Fruit fly (Drosophila melanogaster) whole organism, embryonic: ENCODE results near the gene Psa.
A peak's percentile ranks its signal among the peaks of the same experiment; 100 is the strongest.

Source experiments
- Awh ChIP-seq: fragments of 200-800 bp; sonication (Bioruptor generic); IDR thresholded peaks from 2 replicates; pipeline ENCODE4, ENCODE4 v1.3.6; 2022; ENCODE audit warnings: missing biosample characterization, missing genetic modification characterization
- B-H2 ChIP-seq: fragments of 200-800 bp; sonication (Bioruptor generic); optimal IDR thresholded peaks from 2 replicates; lab custom pipeline; 2018; ENCODE audit warnings: missing biosample characterization, mild to moderate bottlenecking, missing genetic modification characterization
- CG1024 ChIP-seq: fragments of 200-800 bp; sonication (Bioruptor generic); IDR thresholded peaks from 2 replicates; pipeline ENCODE4 v1.3.6; 2022; ENCODE audit warnings: missing biosample characterization, missing genetic modification characterization
- CG11247 ChIP-seq: fragments of 200-800 bp; sonication (Bioruptor generic); IDR thresholded peaks from 2 replicates; pipeline ENCODE4 v1.3.6; 2022; ENCODE audit warnings: missing biosample characterization, missing genetic modification characterization
- CG14710 ChIP-seq: fragments of 200-800 bp; sonication (Bioruptor generic); optimal IDR thresholded peaks from 3 replicates; lab custom pipeline; 2019; ENCODE audit warnings: missing biosample characterization, mild to moderate bottlenecking, missing genetic modification characterization, moderate library complexity
- CG15479 ChIP-seq: fragments of 200-800 bp; sonication (Bioruptor generic); optimal IDR thresholded peaks from 3 replicates; lab custom pipeline; 2019; ENCODE audit warnings: missing biosample characterization, mild to moderate bottlenecking, missing genetic modification characterization, moderate library complexity
- CG1647 ChIP-seq: fragments of 200-800 bp; sonication (Bioruptor generic); optimal IDR thresholded peaks from 3 replicates; lab custom pipeline; 2016; ENCODE audit warnings: missing biosample characterization, missing genetic modification characterization
- CG31224 ChIP-seq: fragments of 200-800 bp; sonication (Bioruptor generic); IDR thresholded peaks from 2 replicates; pipeline ENCODE4 v1.3.6; 2022; ENCODE audit warnings: missing biosample characterization, missing genetic modification characterization
- CG32767 ChIP-seq: fragments of 200-800 bp; sonication (Bioruptor generic); IDR thresholded peaks from 2 replicates; pipeline ENCODE4 v1.3.6; 2022; ENCODE audit warnings: missing biosample characterization, missing genetic modification characterization
- CG3407 ChIP-seq: fragments of 200-800 bp; sonication (Bioruptor generic); optimal IDR thresholded peaks from 2 replicates; lab custom pipeline; 2018; ENCODE audit warnings: missing biosample characterization, mild to moderate bottlenecking, missing genetic modification characterization
- CG4328 ChIP-seq: fragments of 200-800 bp; sonication (Bioruptor generic); optimal IDR thresholded peaks from 3 replicates; lab custom pipeline; 2017; ENCODE audit warnings: missing biosample characterization, missing genetic modification reagents, missing genetic modification characterization
- CG4617 ChIP-seq: fragments of 200-800 bp; sonication (Bioruptor generic); optimal IDR thresholded peaks from 3 replicates; lab custom pipeline; 2016; ENCODE audit warnings: missing biosample characterization, missing genetic modification characterization, borderline replicate concordance
- CG6689 ChIP-seq: fragments of 200-800 bp; sonication (Bioruptor generic); IDR thresholded peaks from 2 replicates; pipeline ENCODE4 v1.3.6; 2022; ENCODE audit warnings: missing biosample characterization, missing genetic modification characterization
- CG7372 ChIP-seq: fragments of 200-800 bp; sonication (Bioruptor generic); IDR thresholded peaks from 2 replicates; pipeline ENCODE4 v1.3.6; 2022; ENCODE audit warnings: missing biosample characterization, missing genetic modification characterization
- CrebB ChIP-seq: fragments of 200-800 bp; sonication (Bioruptor generic); optimal IDR thresholded peaks from 3 replicates; lab custom pipeline; 2018; ENCODE audit warnings: missing biosample characterization, mild to moderate bottlenecking, missing genetic modification characterization
- Doc3 ChIP-seq: fragments of 200-800 bp; sonication (Bioruptor generic); IDR thresholded peaks from 3 replicates; pipeline ENCODE4 v1.3.6; 2022; ENCODE audit warnings: missing biosample characterization, missing genetic modification characterization; ENCODE audit not compliant: partially characterized antibody
- HLH54F ChIP-seq: fragments of 200-800 bp; sonication (Bioruptor generic); optimal IDR thresholded peaks from 3 replicates; lab custom pipeline; 2016; ENCODE audit warnings: missing biosample characterization, missing genetic modification characterization
- NC2α ChIP-seq: fragments of 200-800 bp; sonication (Bioruptor generic); optimal IDR thresholded peaks from 2 replicates; lab custom pipeline; 2016; ENCODE audit warnings: missing biosample characterization, missing genetic modification characterization
- Neu2 ChIP-seq: fragments of 200-800 bp; sonication (Bioruptor generic); optimal IDR thresholded peaks from 3 replicates; lab custom pipeline; 2016; ENCODE audit warnings: missing biosample characterization, missing genetic modification characterization, borderline replicate concordance
- Oli ChIP-seq: fragments of 200-800 bp; sonication (Bioruptor generic); optimal IDR thresholded peaks from 2 replicates; lab custom pipeline; 2018; ENCODE audit warnings: missing biosample characterization, mild to moderate bottlenecking, missing genetic modification characterization, moderate library complexity
- Scr ChIP-seq: fragments of 200-800 bp; sonication (Bioruptor generic); IDR thresholded peaks from 2 replicates; pipeline ENCODE4 v1.3.6; 2022; ENCODE audit warnings: missing biosample characterization, missing genetic modification characterization; ENCODE audit not compliant: partially characterized antibody
- Side ChIP-seq: fragments of 200-800 bp; sonication (Bioruptor generic); optimal IDR thresholded peaks from 2 replicates; lab custom pipeline; 2016; ENCODE audit warnings: missing biosample characterization, missing genetic modification characterization
- Sin3A ChIP-seq: fragments of >200 bp; optimal IDR thresholded peaks from 2 replicates; lab custom pipeline; 2018
- Stat92E ChIP-seq, 3 experiments: fragments of >200 bp in 2 of 3; fragments of 200-800 bp in 1 of 3; sonication (Bioruptor generic) in 1 of 3; optimal IDR thresholded peaks; 2 replicates each; lab custom pipeline; 2017 to 2019; ENCODE audit warnings: missing biosample characterization in 3 of 3, missing genetic modification characterization in 3 of 3, mild to moderate bottlenecking in 1 of 3, moderate library complexity in 1 of 3
- amos ChIP-seq: fragments of 200-800 bp; sonication (Bioruptor generic); IDR thresholded peaks from 2 replicates; pipeline ENCODE4 v1.3.6; 2022; ENCODE audit warnings: missing biosample characterization, missing genetic modification characterization; ENCODE audit not compliant: partially characterized antibody
- bbx ChIP-seq: fragments of 200-800 bp; sonication (Bioruptor generic); IDR thresholded peaks from 2 replicates; pipeline ENCODE4 v1.3.6; 2022; ENCODE audit warnings: missing biosample characterization, missing genetic modification characterization; ENCODE audit not compliant: partially characterized antibody
- corto ChIP-seq: fragments of 200-800 bp; sonication (Bioruptor generic); optimal IDR thresholded peaks from 2 replicates; lab custom pipeline; 2016; ENCODE audit warnings: missing biosample characterization, mild to moderate bottlenecking, missing genetic modification characterization, moderate library complexity
- croc ChIP-seq: fragments of 200-800 bp; sonication (Bioruptor generic); conservative IDR thresholded peaks from 3 replicates; pipeline ENCODE4 v1.3.6; 2022; ENCODE audit warnings: missing biosample characterization, missing genetic modification characterization
- cwo ChIP-seq: fragments of 200-800 bp; sonication (Bioruptor generic); optimal IDR thresholded peaks from 3 replicates; lab custom pipeline; 2017; ENCODE audit warnings: missing biosample characterization, missing genetic modification characterization, mild to moderate bottlenecking, moderate library complexity, missing genetic modification reagents
- fd102C ChIP-seq: fragments of 200-800 bp; sonication (Bioruptor generic); optimal IDR thresholded peaks from 2 replicates; lab custom pipeline; 2018; ENCODE audit warnings: missing biosample characterization, mild to moderate bottlenecking, missing genetic modification characterization, moderate library complexity
- fd3F ChIP-seq: fragments of 200-800 bp; sonication (Bioruptor generic); optimal IDR thresholded peaks from 2 replicates; lab custom pipeline; 2018; ENCODE audit warnings: missing biosample characterization, mild to moderate bottlenecking, missing genetic modification characterization, moderate library complexity
- fd64A ChIP-seq: fragments of 200-800 bp; sonication (Bioruptor generic); optimal IDR thresholded peaks from 3 replicates; lab custom pipeline; 2018; ENCODE audit warnings: missing biosample characterization, mild to moderate bottlenecking, missing genetic modification characterization
- ham ChIP-seq: fragments of 200-800 bp; sonication (Bioruptor generic); IDR thresholded peaks from 2 replicates; pipeline ENCODE4 v1.3.6; 2022; ENCODE audit warnings: missing biosample characterization, missing genetic modification characterization
- hkb ChIP-seq, 2 experiments: fragments of 200-800 bp in 1 of 2; fragments of >200 bp in 1 of 2; sonication (Bioruptor generic) in 1 of 2; IDR thresholded peaks in 1 of 2; optimal IDR thresholded peaks in 1 of 2; 2 replicates each; pipeline versions ENCODE4 v1.3.6 to Lab custom; 2017 to 2022; ENCODE audit warnings: missing biosample characterization in 1 of 2, missing genetic modification characterization in 1 of 2
- knrl ChIP-seq: fragments of 200-800 bp; sonication (Bioruptor generic); IDR thresholded peaks from 3 replicates; pipeline ENCODE4 v1.3.6; 2022; ENCODE audit warnings: missing biosample characterization, missing genetic modification characterization; ENCODE audit not compliant: partially characterized antibody
- nerfin-2 ChIP-seq: fragments of 200-800 bp; sonication (Bioruptor generic); IDR thresholded peaks from 2 replicates; pipeline ENCODE4 v1.3.6; 2022; ENCODE audit warnings: missing biosample characterization, missing genetic modification characterization; ENCODE audit not compliant: partially characterized antibody
- pho ChIP-seq: fragments of 200-800 bp; sonication (Bioruptor generic); optimal IDR thresholded peaks from 2 replicates; lab custom pipeline; 2016; ENCODE audit warnings: missing biosample characterization, missing genetic modification characterization
- pzg ChIP-seq: fragments of 200-800 bp; sonication (Bioruptor generic); optimal IDR thresholded peaks from 3 replicates; lab custom pipeline; 2018; ENCODE audit warnings: missing biosample characterization, mild to moderate bottlenecking, missing genetic modification characterization, moderate library complexity
- row ChIP-seq: fragments of 200-800 bp; sonication (Bioruptor generic); IDR thresholded peaks from 3 replicates; pipeline ENCODE4 v1.3.6; 2022; ENCODE audit warnings: missing biosample characterization, missing genetic modification characterization
- salm ChIP-seq: fragments of 200-800 bp; sonication (Bioruptor generic); optimal IDR thresholded peaks from 2 replicates; lab custom pipeline; 2018; ENCODE audit warnings: missing biosample characterization, mild to moderate bottlenecking, missing genetic modification characterization
- sens ChIP-seq: fragments of 200-800 bp; sonication (Bioruptor generic); peaks from one replicate; lab custom pipeline; 2016; ENCODE audit warnings: missing biosample characterization, missing genetic modification characterization
- sna ChIP-seq: fragments of 200-800 bp; sonication (Bioruptor generic); IDR thresholded peaks from 2 replicates; pipeline ENCODE4 v1.3.6; 2022; ENCODE audit warnings: missing biosample characterization, missing genetic modification characterization; ENCODE audit not compliant: partially characterized antibody
- sob ChIP-seq: fragments of 200-800 bp; sonication (Bioruptor generic); IDR thresholded peaks from 2 replicates; pipeline ENCODE4 v1.3.6; 2022; ENCODE audit warnings: missing biosample characterization, missing genetic modification characterization
- tgo ChIP-seq: fragments of 200-800 bp; sonication (Bioruptor generic); IDR thresholded peaks from 3 replicates; pipeline ENCODE4 v1.3.6; 2022; ENCODE audit warnings: missing biosample characterization, missing genetic modification characterization
- tin ChIP-seq: fragments of 200-800 bp; sonication (Bioruptor generic); optimal IDR thresholded peaks from 3 replicates; lab custom pipeline; 2016; ENCODE audit warnings: missing biosample characterization, missing genetic modification characterization
- unpg ChIP-seq: fragments of 200-800 bp; sonication (Bioruptor generic); optimal IDR thresholded peaks from 3 replicates; lab custom pipeline; 2018; ENCODE audit warnings: missing biosample characterization, mild to moderate bottlenecking, missing genetic modification characterization, moderate library complexity
- zf30C ChIP-seq: fragments of 200-800 bp; sonication (Bioruptor generic); optimal IDR thresholded peaks from 3 replicates; lab custom pipeline; 2018; ENCODE audit warnings: missing biosample characterization, mild to moderate bottlenecking, missing genetic modification characterization
- zfh1 ChIP-seq: fragments of 200-800 bp; sonication (Bioruptor generic); IDR thresholded peaks from 3 replicates; pipeline ENCODE4 v1.3.6; 2022; ENCODE audit warnings: missing biosample characterization, missing genetic modification characterization

Psa gene

DNA sequence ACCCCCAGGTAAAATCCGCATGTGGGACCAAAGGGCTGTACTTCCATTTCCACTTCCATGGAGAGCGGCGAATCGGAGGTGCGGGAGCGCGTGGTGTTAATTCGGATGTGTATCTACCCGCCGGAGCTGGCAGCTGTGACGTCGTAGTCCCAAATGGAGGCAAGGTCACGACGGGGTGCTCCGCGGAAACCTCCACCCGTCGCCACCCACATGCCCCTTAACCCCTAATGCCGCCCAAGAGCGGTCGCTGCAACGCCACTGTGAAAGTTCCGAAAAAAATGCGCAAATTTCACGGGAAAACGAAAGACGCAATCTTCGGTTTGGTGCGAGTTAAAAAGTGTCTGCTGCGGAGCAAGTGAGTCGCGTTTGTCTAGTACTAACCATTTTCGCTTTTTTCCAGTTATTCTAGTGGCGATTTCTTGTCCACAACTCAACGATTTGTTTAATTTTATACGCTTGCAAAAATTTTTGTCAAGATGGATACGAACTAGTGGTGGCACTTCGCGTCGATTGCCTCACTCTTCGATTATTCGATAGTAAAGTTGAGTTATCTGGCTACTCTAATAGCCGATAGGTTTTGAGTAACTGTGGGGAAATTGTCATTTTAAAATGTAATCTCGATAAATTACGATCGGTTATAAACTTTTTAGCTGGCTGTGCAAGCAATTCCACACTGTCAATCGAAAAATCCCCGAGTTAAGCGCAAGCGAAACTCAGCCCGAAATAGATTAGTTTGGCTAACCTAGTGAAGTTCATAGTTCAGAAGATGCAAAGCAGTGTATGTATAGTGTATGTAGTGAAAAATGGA, at the start of gene Psa, which contains the start of gene hfp (continued):
- TF ChIP-seq CG15479 (GFP tag; lab: Kevin White, UChicago), result no peak
- TF ChIP-seq salm (tag; lab: Kevin White, UChicago), result no peak
- TF ChIP-seq CG3407 (GFP tag; lab: Kevin White, UChicago), result no peak
- peak; percentile 67; the same call in 2 of the 3 replicates for TF ChIP-seq Doc3 (GFP tag; lab: Robert Waterston, UW)
- no peak for TF ChIP-seq fd64A (GFP tag; lab: Kevin White, UChicago)
- TF ChIP-seq nerfin-2, result peak; percentile 60; the same call in 1 of the 2 replicates
- TF ChIP-seq sens (GFP tag; lab: Kevin White, UChicago), result peak; percentile 14
- TF ChIP-seq Sin3A (lab: Kevin White, UChicago), result peak; percentile 6
- TF ChIP-seq CrebB (tag; lab: Kevin White, UChicago), result peak; percentile 37
- TF ChIP-seq zf30C (GFP tag; lab: Kevin White, UChicago), result no peak
- no peak for TF ChIP-seq CG1024 (GFP tag; lab: Robert Waterston, UW)
- no peak for TF ChIP-seq ham
- TF ChIP-seq Oli (tag; lab: Kevin White, UChicago), result no peak
- TF ChIP-seq CG1647 (GFP tag; lab: Kevin White, UChicago), result no peak
- no peak for TF ChIP-seq CG31224 (GFP tag; lab: Robert Waterston, UW)
- no peak for TF ChIP-seq CG6689
- TF ChIP-seq sna, result peak; percentile 57
- TF ChIP-seq NC2α (GFP tag; lab: Kevin White, UChicago), result no peak
- no peak for TF ChIP-seq tin (GFP tag; lab: Kevin White, UChicago)
- peak; percentile 51; the same call in 1 of the 3 replicates for TF ChIP-seq knrl (GFP tag; lab: Robert Waterston, UW)
- no peak for TF ChIP-seq croc (GFP tag; lab: Robert Waterston, UW)
- TF ChIP-seq Stat92E (GFP tag; optimal IDR thresholded peaks at IDR 0.05; lab: Kevin White, UChicago), result peak in 1 of 3 experiments; percentile 73
- peak; percentile 22; the same call in 1 of the 2 replicates for TF ChIP-seq sob (GFP tag; lab: Robert Waterston, UW)
- peak; percentile 83 for TF ChIP-seq bbx (GFP tag; lab: Robert Waterston, UW)
- TF ChIP-seq Awh (GFP tag; lab: Robert Waterston, UW), result no peak
- no peak for TF ChIP-seq tgo
- TF ChIP-seq fd3F (GFP tag; lab: Kevin White, UChicago), result no peak
- TF ChIP-seq CG11247 (GFP tag; lab: Robert Waterston, UW), result no peak
- peak; percentile 27 for TF ChIP-seq CG14710 (tag; lab: Kevin White, UChicago)
- no peak for TF ChIP-seq cwo (GFP tag; lab: Kevin White, UChicago)
- peak; percentile 61 for TF ChIP-seq CG4617 (GFP tag; lab: Kevin White, UChicago)
- no peak for TF ChIP-seq Side
- peak; percentile 2 for TF ChIP-seq B-H2 (GFP tag; lab: Kevin White, UChicago)
- no peak for TF ChIP-seq HLH54F (GFP tag; lab: Kevin White, UChicago)
- no peak for TF ChIP-seq zfh1 (GFP tag; lab: Robert Waterston, UW)
- TF ChIP-seq Neu2 (GFP tag; lab: Kevin White, UChicago), result peak; percentile 67
- no peak for TF ChIP-seq fd102C (GFP tag; lab: Kevin White, UChicago)
- no peak for TF ChIP-seq CG4328 (GFP tag; lab: Kevin White, UChicago)
- TF ChIP-seq hkb (optimal IDR thresholded peaks at IDR 0.05; lab: Kevin White, UChicago), result no peak
- TF ChIP-seq hkb (GFP tag; IDR thresholded peaks at IDR 0.05; lab: Robert Waterston, UW), result no peak
- TF ChIP-seq pho (GFP tag; lab: Kevin White, UChicago), result no peak
- TF ChIP-seq corto, result no peak
- peak; percentile 63 for TF ChIP-seq Scr (GFP tag; lab: Robert Waterston, UW)
- no peak for TF ChIP-seq CG7372 (GFP tag; lab: Robert Waterston, UW)
- TF ChIP-seq unpg, result no peak
- peak; percentile 72; the same call in 1 of the 2 replicates for TF ChIP-seq amos (GFP tag; lab: Robert Waterston, UW)
- peak; percentile 67 for TF ChIP-seq CG32767
- peak; percentile 21; the same call in 1 of the 3 replicates for TF ChIP-seq row (GFP tag; lab: Robert Waterston, UW)
- TF ChIP-seq pzg (GFP tag; lab: Kevin White, UChicago), result peak; percentile 83
